Fruit fly (Drosophila melanogaster): ENCODE results near the gene CG18273.

The CG18273 gene

DNA sequence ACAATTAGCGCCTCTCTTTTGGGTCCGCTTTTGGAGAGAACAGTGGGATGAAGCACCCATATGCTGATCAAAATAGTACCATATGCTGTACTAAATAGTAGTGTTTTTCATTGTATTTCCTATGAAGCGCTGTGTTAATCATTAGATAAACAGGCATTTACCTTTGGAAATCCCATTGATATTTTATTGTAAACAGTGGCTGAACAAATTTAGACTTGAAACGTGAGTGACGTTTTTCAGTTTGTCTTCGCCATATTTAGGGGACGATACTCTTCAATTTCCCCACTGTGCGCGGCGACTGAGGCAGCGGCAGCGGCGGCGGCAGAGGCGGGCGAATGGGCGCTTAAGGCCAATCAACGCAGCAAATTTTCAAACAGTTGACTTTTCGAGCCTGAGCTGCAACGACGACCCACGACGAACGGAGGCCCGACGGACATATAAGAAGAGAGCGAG is 12.2 kb upstream of the CG18273 start (continued):
- TF ChIP-seq corto (GFP tag; optimal IDR thresholded peaks at IDR 0.05): no peak
- TF ChIP-seq CG12769 (tag; optimal IDR thresholded peaks at IDR 0.05): peak; percentile 92
- peak; percentile 60 for TF ChIP-seq Ada2b (GFP tag; IDR thresholded peaks at IDR 0.05)
- peak; percentile 71 for TF ChIP-seq CG8089 (GFP tag; optimal IDR thresholded peaks at IDR 0.05)
- peak; percentile 68 for TF ChIP-seq CG14441 (GFP tag; IDR thresholded peaks at IDR 0.05)
- TF ChIP-seq CG12299 (tag; optimal IDR thresholded peaks at IDR 0.05): peak; percentile 89
- TF ChIP-seq Oli (tag; optimal IDR thresholded peaks at IDR 0.05): peak; percentile 85
- TF ChIP-seq org-1 (GFP tag; optimal IDR thresholded peaks at IDR 0.05): peak; percentile 90
- peak; percentile 92 for TF ChIP-seq CG2120 (GFP tag; optimal IDR thresholded peaks at IDR 0.05)
- TF ChIP-seq Spps (tag; optimal IDR thresholded peaks at IDR 0.05): peak; percentile 20
- TF ChIP-seq nerfin-1 (tag; optimal IDR thresholded peaks at IDR 0.05): peak; percentile 74
- peak; percentile 81 for TF ChIP-seq CG4328 (GFP tag; optimal IDR thresholded peaks at IDR 0.05)
- peak; percentile 77; the same call in 3 of the 4 replicates for TF ChIP-seq chinmo (GFP tag; IDR thresholded peaks at IDR 0.05; ENCODE audit: partially characterized antibody)
- TF ChIP-seq CG14860 (GFP tag; IDR thresholded peaks at IDR 0.05; ENCODE audit: partially characterized antibody): no peak
- no peak for TF ChIP-seq CG10321 (GFP tag; IDR thresholded peaks at IDR 0.05)
- TF ChIP-seq knrl (GFP tag; IDR thresholded peaks at IDR 0.05; ENCODE audit: partially characterized antibody): no peak
- peak; percentile 84 for TF ChIP-seq lilli (GFP tag; optimal IDR thresholded peaks at IDR 0.05)
- 0 out of 3 replicates have a peak, but pooled peaks have one; percentile 34 for TF ChIP-seq CG34422 (GFP tag; IDR thresholded peaks at IDR 0.05)
- peak; percentile 71 for TF ChIP-seq CG15601 (tag; optimal IDR thresholded peaks at IDR 0.05)
- TF ChIP-seq dm (GFP tag; optimal IDR thresholded peaks at IDR 0.05): peak; percentile 65
- no peak for TF ChIP-seq pan (optimal IDR thresholded peaks at IDR 0.05)
- TF ChIP-seq pan (GFP tag; optimal IDR thresholded peaks at IDR 0.05 in 1 of 2, IDR thresholded peaks at IDR 0.05 in 1 of 2): peak in 1 of 2 experiments; percentile 74
- peak; percentile 87 for TF ChIP-seq PHDP (tag; optimal IDR thresholded peaks at IDR 0.05)
- peak; percentile 41; the same call in 1 of the 3 replicates for TF ChIP-seq Aef1 (GFP tag; IDR thresholded peaks at IDR 0.05)
- peak; percentile 92 for TF ChIP-seq HmgZ (tag; optimal IDR thresholded peaks at IDR 0.05)
- TF ChIP-seq dimm (GFP tag; IDR thresholded peaks at IDR 0.05): no peak
- no peak for TF ChIP-seq sd (tag; optimal IDR thresholded peaks at IDR 0.05)
- TF ChIP-seq CG13894 (tag; optimal IDR thresholded peaks at IDR 0.05): peak; percentile 90
- 0 out of 2 replicates have a peak, but pooled peaks have one; percentile 38 for TF ChIP-seq Poxn (GFP tag; IDR thresholded peaks at IDR 0.05)
- peak; percentile 90 for TF ChIP-seq HHEX (GFP tag; optimal IDR thresholded peaks at IDR 0.05)
- peak; percentile 59 for TF ChIP-seq CG1647 (GFP tag; optimal IDR thresholded peaks at IDR 0.05)
- TF ChIP-seq Lpt (GFP tag; optimal IDR thresholded peaks at IDR 0.05): no peak
- TF ChIP-seq CG1602 (GFP tag; optimal IDR thresholded peaks at IDR 0.05): peak; percentile 66
- TF ChIP-seq Myb (GFP tag; optimal IDR thresholded peaks at IDR 0.05): peak; percentile 68
- TF ChIP-seq CG4730 (GFP tag; IDR thresholded peaks at IDR 0.05): peak; percentile 50
- peak; percentile 80 for TF ChIP-seq unpg (GFP tag; optimal IDR thresholded peaks at IDR 0.05)
- TF ChIP-seq Neu2 (GFP tag; optimal IDR thresholded peaks at IDR 0.05; ENCODE audit: borderline replicate concordance): no peak
- peak; percentile 71 for TF ChIP-seq CG1603 (tag; optimal IDR thresholded peaks at IDR 0.05)
- TF ChIP-seq CG7271 (tag; optimal IDR thresholded peaks at IDR 0.05): no peak
- TF ChIP-seq Doc2 (GFP tag; IDR thresholded peaks at IDR 0.05): no peak
- TF ChIP-seq emc (GFP tag; optimal IDR thresholded peaks at IDR 0.05): peak; percentile 18
- no peak for TF ChIP-seq zf30C (GFP tag; optimal IDR thresholded peaks at IDR 0.05)
- peak; percentile 53 for TF ChIP-seq Hr3 (GFP tag; optimal IDR thresholded peaks at IDR 0.05)
- TF ChIP-seq CG1024 (GFP tag; IDR thresholded peaks at IDR 0.05): no peak
- peak; percentile 54 for TF ChIP-seq CG4282 (GFP tag; optimal IDR thresholded peaks at IDR 0.05)
- peak; percentile 35 for TF ChIP-seq CG5180 (GFP tag; optimal IDR thresholded peaks at IDR 0.05)
- peak; percentile 39 for TF ChIP-seq Sry-δ (GFP tag; optimal IDR thresholded peaks at IDR 0.05)
- TF ChIP-seq CG9876 (GFP tag; optimal IDR thresholded peaks at IDR 0.05): peak; percentile 60
- no peak for TF ChIP-seq Hr39 (optimal IDR thresholded peaks at IDR 0.05)
- TF ChIP-seq CG8290 (GFP tag; optimal IDR thresholded peaks at IDR 0.05): peak; percentile 57
- TF ChIP-seq CG8290 (tag; optimal IDR thresholded peaks at IDR 0.05): peak; percentile 0 to 84
- TF ChIP-seq usp (GFP tag; optimal IDR thresholded peaks at IDR 0.05): no peak

All from whole organism, embryonic.